Worm (Caenorhabditis elegans): Measurements from ENCODE around the gene R08C7.4.

R08C7.4 gene

ce11 chrIV:4478612-4479011, 43.8 kb downstream of the R08C7.4 start (continued):
- TF ChIP-seq ztf-11 (tag; optimal IDR thresholded peaks at IDR 0.05) (no peak), nhr-71 (tag; optimal IDR thresholded peaks at IDR 0.05) (peak; percentile 9), elt-2 (tag; optimal IDR thresholded peaks at IDR 0.05) (no peak), Y116A8C.19 (tag; optimal IDR thresholded peaks at IDR 0.05; ENCODE audit: borderline replicate concordance) (no peak), ceh-88 (GFP tag; IDR thresholded peaks at IDR 0.05) (no peak), nhr-20 (tag; optimal IDR thresholded peaks at IDR 0.05) (peak; percentile 46), zag-1 (tag; optimal IDR thresholded peaks at IDR 0.05) (no peak), mdl-1 (tag; optimal IDR thresholded peaks at IDR 0.05) (no peak), hpl-2 (GFP tag; optimal IDR thresholded peaks at IDR 0.05) (no peak), snpc-4 (tag; optimal IDR thresholded peaks at IDR 0.05) (no peak), irx-1 (tag; optimal IDR thresholded peaks at IDR 0.05) (no peak)

- TF ChIP-seq snpc-4 (tag; optimal IDR thresholded peaks at IDR 0.05) (no peak), nhr-77 (tag; optimal IDR thresholded peaks at IDR 0.05) (no peak), C16A3.4 (tag; optimal IDR thresholded peaks at IDR 0.05) (no peak)
These were observed 45.2 kb downstream of the R08C7.4 start, which contains the start of gene M01H9.10 for ce11 chrIV:4480027-4480426. TSS of gene M01H9.10 (minus strand) at chrIV:4480127.

ce11 chrIV:4481298-4481697, 46.5 kb downstream of the R08C7.4 start:
- TF ChIP-seq nhr-90 (tag; optimal IDR thresholded peaks at IDR 0.05; ENCODE audit: poor library complexity): no peak
- no peak for TF ChIP-seq nhr-28 (tag; optimal IDR thresholded peaks at IDR 0.05)
- TF ChIP-seq grh-1 (GFP tag; IDR thresholded peaks at IDR 0.05): no peak
- TF ChIP-seq elt-2 (tag; optimal IDR thresholded peaks at IDR 0.05): peak; percentile 26
- no peak for TF ChIP-seq hlh-17 (GFP tag; optimal IDR thresholded peaks at IDR 0.05; ENCODE audit: borderline replicate concordance)
- no peak for TF ChIP-seq hlh-4 (tag; optimal IDR thresholded peaks at IDR 0.05)
- TF ChIP-seq vab-15 (tag; optimal IDR thresholded peaks at IDR 0.05): no peak
- no peak for TF ChIP-seq nhr-237 (tag; optimal IDR thresholded peaks at IDR 0.05)

- TF ChIP-seq Y116A8C.19 (tag; optimal IDR thresholded peaks at IDR 0.05; ENCODE audit: borderline replicate concordance): no peak
- no peak for TF ChIP-seq zag-1 (tag; optimal IDR thresholded peaks at IDR 0.05)
- TF ChIP-seq elt-2 (tag; optimal IDR thresholded peaks at IDR 0.05): peak; percentile 92
- peak; percentile 17 for TF ChIP-seq nhr-71 (tag; optimal IDR thresholded peaks at IDR 0.05)
- TF ChIP-seq mdl-1 (tag; optimal IDR thresholded peaks at IDR 0.05): no peak
- TF ChIP-seq lir-3 (tag; optimal IDR thresholded peaks at IDR 0.05; ENCODE audit: poor library complexity): no peak
- no peak for TF ChIP-seq nhr-28 (tag; optimal IDR thresholded peaks at IDR 0.05)
- TF ChIP-seq snu-23 (GFP tag; optimal IDR thresholded peaks at IDR 0.05): no peak
- TF ChIP-seq nhr-90 (tag; optimal IDR thresholded peaks at IDR 0.05; ENCODE audit: poor library complexity): peak; percentile 9
- no peak for TF ChIP-seq nhr-11 (tag; optimal IDR thresholded peaks at IDR 0.05)
- TF ChIP-seq nhr-77 (tag; optimal IDR thresholded peaks at IDR 0.05): no peak
- no peak for TF ChIP-seq dpl-1 (GFP tag; optimal IDR thresholded peaks at IDR 0.05)
- TF ChIP-seq C04F5.9 (tag; optimal IDR thresholded peaks at IDR 0.05): no peak
- no peak for TF ChIP-seq lin-13 (GFP tag; optimal IDR thresholded peaks at IDR 0.05)
- TF ChIP-seq sox-4 (tag; optimal IDR thresholded peaks at IDR 0.05): no peak
- TF ChIP-seq fos-1 (tag; optimal IDR thresholded peaks at IDR 0.05): no peak
- peak in 1 of 2 experiments; percentile 6 for TF ChIP-seq lin-35 (GFP tag; optimal IDR thresholded peaks at IDR 0.05)
- TF ChIP-seq nhr-47 (tag; optimal IDR thresholded peaks at IDR 0.05): no peak
- TF ChIP-seq ces-1 (GFP tag; optimal IDR thresholded peaks at IDR 0.05): no peak
- TF ChIP-seq unc-30 (tag; optimal IDR thresholded peaks at IDR 0.05): no peak
- TF ChIP-seq ceh-88 (GFP tag; IDR thresholded peaks at IDR 0.05): no peak
- no peak for TF ChIP-seq ceh-8 (GFP tag; optimal IDR thresholded peaks at IDR 0.05)
- TF ChIP-seq vab-15 (tag; optimal IDR thresholded peaks at IDR 0.05): no peak
- TF ChIP-seq ceh-82 (tag; optimal IDR thresholded peaks at IDR 0.05): no peak
- TF ChIP-seq ets-5 (GFP tag; IDR thresholded peaks at IDR 0.05): no peak
- no peak for TF ChIP-seq fkh-10 (GFP tag; optimal IDR thresholded peaks at IDR 0.05)
- no peak for TF ChIP-seq ceh-90 (tag; optimal IDR thresholded peaks at IDR 0.05)
- TF ChIP-seq sptf-1 (tag; optimal IDR thresholded peaks at IDR 0.05): no peak
- peak; percentile 71 for TF ChIP-seq pqm-1 (tag; optimal IDR thresholded peaks at IDR 0.05)
- no peak for TF ChIP-seq nhr-12 (tag; optimal IDR thresholded peaks at IDR 0.05)
- no peak for TF ChIP-seq mab-9 (GFP tag; IDR thresholded peaks at IDR 0.05)
- no peak for TF ChIP-seq dsc-1 (tag; optimal IDR thresholded peaks at IDR 0.05)
- TF ChIP-seq unc-130 (tag; optimal IDR thresholded peaks at IDR 0.05): no peak
- peak; percentile 2 for TF ChIP-seq jun-1 (tag; optimal IDR thresholded peaks at IDR 0.05)
- TF ChIP-seq unc-98 (GFP tag; IDR thresholded peaks at IDR 0.05): no peak
- no peak for TF ChIP-seq lin-39 (tag; optimal IDR thresholded peaks at IDR 0.05)
These were observed 47.7 kb downstream of the R08C7.4 start, which contains the start of gene M01H9.4 for ce11 chrIV:4482531-4482930. TSS of gene M01H9.4 (minus strand) at chrIV:4482909.
